Worm (Caenorhabditis elegans) whole organism, late embryonic: Measurements from ENCODE around the gene srw-29.

Experiments
- F13H6.1 ChIP-seq: sonication (generic microtip); optimal IDR thresholded peaks from 2 replicates; lab custom pipeline; 2016; ENCODE audit warnings: missing genetic modification characterization, missing compliant biosample characterization
- K09A11.1 ChIP-seq: sonication (generic microtip); optimal IDR thresholded peaks from 2 replicates; lab custom pipeline; 2017; ENCODE audit warnings: antibody characterized with exemption, mild to moderate bottlenecking, missing genetic modification characterization, missing compliant biosample characterization; ENCODE audit not compliant: insufficient read depth
- T23F11.4 ChIP-seq: fragments of 200-800 bp; sonication (Bioruptor generic); optimal IDR thresholded peaks from 2 replicates; lab custom pipeline; 2018; ENCODE audit warnings: mild to moderate bottlenecking, missing genetic modification characterization, missing compliant biosample characterization
- ahr-1 ChIP-seq: sonication (generic microtip); optimal IDR thresholded peaks from 2 replicates; lab custom pipeline; 2016; ENCODE audit warnings: missing genetic modification characterization, missing compliant biosample characterization
- ceh-14 ChIP-seq: sonication (generic microtip); optimal IDR thresholded peaks from 2 replicates; lab custom pipeline; 2016; ENCODE audit warnings: missing genotype, missing genetic modification characterization, missing compliant biosample characterization
- ceh-2 ChIP-seq: sonication (generic microtip); optimal IDR thresholded peaks from 2 replicates; lab custom pipeline; 2016; ENCODE audit warnings: missing genotype, missing genetic modification characterization, missing compliant biosample characterization
- ceh-22 ChIP-seq: sonication (generic microtip); optimal IDR thresholded peaks from 2 replicates; lab custom pipeline; 2017; ENCODE audit warnings: missing biosample characterization, missing genetic modification characterization
- ceh-24 ChIP-seq: sonication (generic microtip); optimal IDR thresholded peaks from 2 replicates; lab custom pipeline; 2016; ENCODE audit warnings: mild to moderate bottlenecking, missing genetic modification characterization, missing compliant biosample characterization
- ceh-30 ChIP-seq: fragments of 150-350 bp; optimal IDR thresholded peaks from 2 replicates; lab custom pipeline; 2014; ENCODE audit warnings: missing biosample characterization, missing genetic modification characterization
- ceh-31 ChIP-seq: sonication (generic microtip); optimal IDR thresholded peaks from 2 replicates; lab custom pipeline; 2016; ENCODE audit warnings: missing genetic modification characterization, missing compliant biosample characterization
- ceh-34 ChIP-seq: sonication (generic microtip); optimal IDR thresholded peaks from 2 replicates; lab custom pipeline; 2016; ENCODE audit warnings: mild to moderate bottlenecking, missing genetic modification characterization, missing compliant biosample characterization
- ceh-45 ChIP-seq: fragments of 200-800 bp; sonication (Bioruptor generic); IDR thresholded peaks from 2 replicates; pipeline ENCODE4 v1.3.6; 2022; ENCODE audit warnings: missing genetic modification reagents, missing genetic modification characterization, missing compliant biosample characterization
- ceh-6 ChIP-seq: fragments of 200-800 bp; sonication (Bioruptor generic); optimal IDR thresholded peaks from 2 replicates; lab custom pipeline; 2018; ENCODE audit warnings: mild to moderate bottlenecking, missing genetic modification characterization, missing compliant biosample characterization
- ceh-9 ChIP-seq: sonication (generic microtip); optimal IDR thresholded peaks from 2 replicates; lab custom pipeline; 2016; ENCODE audit warnings: mild to moderate bottlenecking, missing genetic modification characterization, inconsistent platforms, missing compliant biosample characterization
- che-1 ChIP-seq: sonication (generic microtip); optimal IDR thresholded peaks from 2 replicates; lab custom pipeline; 2016; ENCODE audit warnings: mild to moderate bottlenecking, missing genetic modification characterization, missing compliant biosample characterization
- dmd-4 ChIP-seq: sonication (generic microtip); optimal IDR thresholded peaks from 2 replicates; lab custom pipeline; 2016; ENCODE audit warnings: borderline replicate concordance, missing genetic modification characterization, missing compliant biosample characterization
- elt-2 ChIP-seq: sonication (generic microtip); optimal IDR thresholded peaks from 2 replicates; lab custom pipeline; 2016; ENCODE audit warnings: missing genetic modification reagents, missing genetic modification characterization, missing compliant biosample characterization
- elt-4 ChIP-seq: sonication (generic microtip); optimal IDR thresholded peaks from 2 replicates; lab custom pipeline; 2016; ENCODE audit warnings: missing genetic modification characterization, missing compliant biosample characterization
- fkh-10 ChIP-seq: fragments of 150-350 bp; optimal IDR thresholded peaks from 2 replicates; lab custom pipeline; 2014; ENCODE audit warnings: missing biosample characterization, missing genetic modification reagents, missing genetic modification characterization
- gmeb-2 ChIP-seq: sonication (generic microtip); optimal IDR thresholded peaks from 2 replicates; lab custom pipeline; 2016; ENCODE audit warnings: missing genetic modification characterization, inconsistent platforms, missing compliant biosample characterization
- hlh-13 ChIP-seq: fragments of 200-800 bp; sonication (Bioruptor generic); optimal IDR thresholded peaks from 2 replicates; lab custom pipeline; 2018; ENCODE audit warnings: mild to moderate bottlenecking, missing genetic modification characterization, missing compliant biosample characterization
- hlh-15 ChIP-seq: sonication (generic microtip); optimal IDR thresholded peaks from 2 replicates; lab custom pipeline; 2016; ENCODE audit warnings: missing genetic modification characterization, missing compliant biosample characterization
- hlh-30 ChIP-seq: sonication (generic microtip); optimal IDR thresholded peaks from 2 replicates; lab custom pipeline; 2017; ENCODE audit warnings: antibody characterized with exemption, missing genetic modification characterization, missing compliant biosample characterization; ENCODE audit not compliant: insufficient read depth
- hlh-6 ChIP-seq: sonication (generic microtip); optimal IDR thresholded peaks from 2 replicates; lab custom pipeline; 2016; ENCODE audit warnings: missing genotype, missing genetic modification characterization, missing compliant biosample characterization
- hlh-8 ChIP-seq: sonication (generic microtip); optimal IDR thresholded peaks from 2 replicates; lab custom pipeline; 2016; ENCODE audit warnings: missing genotype, missing genetic modification characterization, missing compliant biosample characterization
- lim-6 ChIP-seq: sonication (generic microtip); optimal IDR thresholded peaks from 2 replicates; lab custom pipeline; 2016; ENCODE audit warnings: missing genetic modification characterization, missing compliant biosample characterization
- mec-3 ChIP-seq: sonication (generic microtip); optimal IDR thresholded peaks from 2 replicates; lab custom pipeline; 2016; ENCODE audit warnings: borderline replicate concordance, missing genetic modification characterization, missing compliant biosample characterization
- nfya-1 ChIP-seq: sonication (generic microtip); optimal IDR thresholded peaks from 2 replicates; lab custom pipeline; 2017; ENCODE audit warnings: missing genetic modification characterization, mild to moderate bottlenecking, missing compliant biosample characterization, antibody characterized with exemption, moderate library complexity
- nhr-232 ChIP-seq: sonication (generic microtip); optimal IDR thresholded peaks from 2 replicates; lab custom pipeline; 2016; ENCODE audit warnings: missing genetic modification characterization, missing compliant biosample characterization
- npax-4 ChIP-seq: sonication (generic microtip); optimal IDR thresholded peaks from 2 replicates; lab custom pipeline; 2016; ENCODE audit warnings: missing genetic modification characterization, missing compliant biosample characterization
- odd-2 ChIP-seq: sonication (generic microtip); optimal IDR thresholded peaks from 2 replicates; lab custom pipeline; 2017; ENCODE audit warnings: antibody characterized with exemption, mild to moderate bottlenecking, missing genetic modification characterization, missing compliant biosample characterization
- pag-3 ChIP-seq: sonication (generic microtip); optimal IDR thresholded peaks from 2 replicates; lab custom pipeline; 2016; ENCODE audit warnings: missing compliant biosample characterization, missing genetic modification characterization, borderline replicate concordance
- pax-1 ChIP-seq: fragments of 150-350 bp; optimal IDR thresholded peaks from 2 replicates; lab custom pipeline; 2014; ENCODE audit warnings: missing biosample characterization, missing genetic modification characterization
- pha-2 ChIP-seq: sonication (generic microtip); optimal IDR thresholded peaks from 2 replicates; lab custom pipeline; 2017; ENCODE audit warnings: mild to moderate bottlenecking, missing genetic modification characterization, missing compliant biosample characterization
- pqm-1 ChIP-seq: sonication (generic microtip); optimal IDR thresholded peaks from 2 replicates; lab custom pipeline; 2016; ENCODE audit warnings: missing genetic modification characterization, missing compliant biosample characterization
- pros-1 ChIP-seq: fragments of 150-350 bp; optimal IDR thresholded peaks from 2 replicates; lab custom pipeline; 2014; ENCODE audit warnings: missing biosample characterization, missing genetic modification reagents, missing genetic modification characterization
- ref-2 ChIP-seq: sonication (generic microtip); optimal IDR thresholded peaks from 2 replicates; lab custom pipeline; 2016; ENCODE audit warnings: missing genetic modification characterization, missing compliant biosample characterization
- sox-2 ChIP-seq: fragments of 200-800 bp; sonication (Bioruptor generic); IDR thresholded peaks from 2 replicates; pipeline ENCODE4 v1.3.6; 2022; ENCODE audit warnings: missing genetic modification reagents, missing genetic modification characterization, missing compliant biosample characterization
- sox-4 ChIP-seq: sonication (generic microtip); optimal IDR thresholded peaks from 2 replicates; lab custom pipeline; 2017; ENCODE audit warnings: mild to moderate bottlenecking, missing genetic modification characterization, inconsistent platforms, missing compliant biosample characterization
- tbx-2 ChIP-seq: sonication (generic microtip); optimal IDR thresholded peaks from 2 replicates; lab custom pipeline; 2016; ENCODE audit warnings: missing genetic modification characterization, missing compliant biosample characterization
- ttx-3 ChIP-seq: sonication (generic microtip); optimal IDR thresholded peaks from 2 replicates; lab custom pipeline; 2016; ENCODE audit warnings: missing genetic modification reagents, missing genetic modification characterization, missing compliant biosample characterization
- unc-42 ChIP-seq: sonication (generic microtip); optimal IDR thresholded peaks from 2 replicates; lab custom pipeline; 2016; ENCODE audit warnings: missing genotype, missing genetic modification characterization, missing compliant biosample characterization
- unc-86 ChIP-seq: sonication (generic microtip); optimal IDR thresholded peaks from 2 replicates; lab custom pipeline; 2016; ENCODE audit warnings: missing genetic modification characterization, missing compliant biosample characterization
- zip-5 ChIP-seq: sonication (generic microtip); optimal IDR thresholded peaks from 2 replicates; lab custom pipeline; 2016; ENCODE audit warnings: missing genetic modification characterization, missing compliant biosample characterization
- ztf-16 ChIP-seq: sonication (generic microtip); optimal IDR thresholded peaks from 2 replicates; lab custom pipeline; 2017; ENCODE audit warnings: missing genetic modification characterization, missing compliant biosample characterization

srw-29 gene

ce11 chrV:16401519-16401918 is 22.8 kb downstream of the srw-29 start, which contains the start of gene F13A7.14 (continued):
- TF ChIP-seq ceh-45 (GFP tag; lab: Robert Waterston, UW) (no peak), hlh-15 (tag; lab: Kevin White, UChicago) (no peak), ahr-1 (no peak), ceh-9 (tag; lab: Kevin White, UChicago) (no peak), ceh-14 (peak; percentile 80), ztf-16 (tag; lab: Kevin White, UChicago) (no peak), ceh-6 (GFP tag; lab: Kevin White, UChicago) (no peak), pag-3 (tag; lab: Kevin White, UChicago) (no peak), pqm-1 (tag; lab: Kevin White, UChicago) (no peak), lim-6 (tag; lab: Kevin White, UChicago) (peak; percentile 60), odd-2 (tag; lab: Kevin White, UChicago) (no peak), npax-4 (tag; lab: Kevin White, UChicago) (no peak), pha-2 (no peak), hlh-6 (tag; lab: Kevin White, UChicago) (no peak), ref-2 (tag; lab: Kevin White, UChicago) (peak; percentile 86), fkh-10 (GFP tag; lab: Kevin White, UChicago) (no peak), sox-4 (tag; lab: Kevin White, UChicago) (no peak), unc-42 (tag; lab: Kevin White, UChicago) (peak; percentile 56), ceh-30 (tag; lab: Kevin White, UChicago) (no peak), ceh-34 (tag; lab: Kevin White, UChicago) (peak; percentile 53), pax-1 (tag; lab: Kevin White, UChicago) (no peak), ceh-31 (peak; percentile 93), dmd-4 (tag; lab: Kevin White, UChicago) (no peak), elt-4 (tag; lab: Kevin White, UChicago) (no peak), ttx-3 (no peak), sox-2 (GFP tag; lab: Robert Waterston, UW) (no peak), pros-1 (tag; lab: Kevin White, UChicago) (no peak), tbx-2 (tag; lab: Kevin White, UChicago) (peak; percentile 68), K09A11.1 (tag; lab: Kevin White, UChicago) (no peak), hlh-8 (tag; lab: Kevin White, UChicago) (peak; percentile 64), ceh-2 (tag; lab: Kevin White, UChicago) (peak; percentile 92), zip-5 (tag; lab: Kevin White, UChicago) (peak; percentile 82), che-1 (tag; lab: Kevin White, UChicago) (no peak), unc-86 (tag; lab: Kevin White, UChicago) (no peak), T23F11.4 (GFP tag; lab: Kevin White, UChicago) (no peak), F13H6.1 (tag; lab: Kevin White, UChicago) (peak; percentile 57), gmeb-2 (tag; lab: Kevin White, UChicago) (no peak), elt-2 (tag; lab: Kevin White, UChicago) (no peak), ceh-24 (no peak), mec-3 (peak; percentile 72), hlh-13 (GFP tag; lab: Kevin White, UChicago) (no peak), ceh-22 (no peak), nfya-1 (tag; lab: Kevin White, UChicago) (peak; percentile 31), nhr-232 (tag; lab: Kevin White, UChicago) (no peak), hlh-30 (tag; lab: Kevin White, UChicago) (no peak)
